Worm (Caenorhabditis elegans) whole organism, L2 larva: ENCODE results near the gene C18B2.4.

ENCODE experiments used
- C34F6.9 ChIP-seq: fragments of 150-350 bp; optimal IDR thresholded peaks from 2 replicates; lab custom pipeline; 2014; ENCODE audit warnings: missing biosample characterization, missing genetic modification characterization
- F13H6.1 ChIP-seq: sonication (generic microtip); optimal IDR thresholded peaks from 2 replicates; lab custom pipeline; 2016; ENCODE audit warnings: missing genetic modification characterization, missing compliant biosample characterization
- R02D3.7 ChIP-seq: fragments of 150-350 bp; optimal IDR thresholded peaks from 2 replicates; lab custom pipeline; 2014; ENCODE audit warnings: missing biosample characterization, missing genetic modification characterization
- Y55F3AM.14 ChIP-seq: fragments of 200-800 bp; sonication (Bioruptor generic); optimal IDR thresholded peaks from 2 replicates; lab custom pipeline; 2018; ENCODE audit warnings: mild to moderate bottlenecking, missing genetic modification characterization, missing compliant biosample characterization
- alr-1 ChIP-seq: fragments of 150-350 bp; optimal IDR thresholded peaks from 2 replicates; lab custom pipeline; 2014; ENCODE audit warnings: missing biosample characterization, missing genetic modification characterization
- ama-1 ChIP-seq: fragments of 150-350 bp; optimal IDR thresholded peaks from 2 replicates; lab custom pipeline; 2018; ENCODE audit warnings: inconsistent platforms
- blmp-1 ChIP-seq: sonication (generic microtip); optimal IDR thresholded peaks from 2 replicates; lab custom pipeline; 2017; ENCODE audit warnings: missing genetic modification characterization, mild to moderate bottlenecking, missing compliant biosample characterization, antibody characterized with exemption, moderate library complexity; ENCODE audit not compliant: insufficient read depth
- ceh-16 ChIP-seq: fragments of 150-350 bp; optimal IDR thresholded peaks from 2 replicates; lab custom pipeline; 2014; ENCODE audit warnings: missing biosample characterization, missing genetic modification characterization
- ceh-82 ChIP-seq: fragments of 150-350 bp; optimal IDR thresholded peaks from 2 replicates; lab custom pipeline; 2014; ENCODE audit warnings: missing biosample characterization, missing genetic modification characterization
- crh-2 ChIP-seq: sonication (generic microtip); optimal IDR thresholded peaks from 2 replicates; lab custom pipeline; 2017; ENCODE audit warnings: missing biosample characterization, missing genetic modification characterization
- dmd-4 ChIP-seq: sonication (generic microtip); optimal IDR thresholded peaks from 2 replicates; lab custom pipeline; 2017; ENCODE audit warnings: missing biosample characterization, missing genetic modification characterization
- egl-27 ChIP-seq: sonication (generic microtip); optimal IDR thresholded peaks from 3 replicates; lab custom pipeline; 2017; ENCODE audit warnings: missing biosample characterization, missing genetic modification reagents, missing genetic modification characterization
- elt-3 ChIP-seq: sonication (generic microtip); optimal IDR thresholded peaks from 2 replicates; lab custom pipeline; 2017; ENCODE audit warnings: missing biosample characterization, missing genetic modification characterization
- fos-1 ChIP-seq: fragments of 150-350 bp; optimal IDR thresholded peaks from 2 replicates; lab custom pipeline; 2014; ENCODE audit warnings: missing biosample characterization, missing genetic modification characterization
- gmeb-1 ChIP-seq: fragments of 150-350 bp; optimal IDR thresholded peaks from 2 replicates; lab custom pipeline; 2014; ENCODE audit warnings: missing biosample characterization, missing genetic modification characterization
- lin-11 ChIP-seq: fragments of 150-350 bp; sonication (generic microtip); optimal IDR thresholded peaks from 2 replicates; lab custom pipeline; 2014; ENCODE audit warnings: missing biosample characterization, missing genetic modification characterization, inconsistent platforms, mixed read lengths
- lin-13 ChIP-seq: fragments of 150-350 bp; optimal IDR thresholded peaks from 2 replicates; lab custom pipeline; 2014; ENCODE audit warnings: missing biosample characterization, missing genetic modification reagents, missing genetic modification characterization
- lin-39 ChIP-seq: fragments of 150-350 bp; optimal IDR thresholded peaks from 2 replicates; lab custom pipeline; 2014; ENCODE audit warnings: missing biosample characterization, missing genetic modification reagents, missing genetic modification characterization
- lsy-2 ChIP-seq, 2 experiments: fragments of 150-350 bp in 1 of 2; sonication (generic microtip) in 1 of 2; optimal IDR thresholded peaks; 2 replicates each; lab custom pipeline; 2014 to 2017; ENCODE audit warnings: missing biosample characterization in 2 of 2, missing genetic modification characterization in 2 of 2
- mab-5 ChIP-seq: fragments of 150-350 bp; optimal IDR thresholded peaks from 2 replicates; lab custom pipeline; 2014; ENCODE audit warnings: missing biosample characterization, missing genetic modification characterization
- mbf-1 ChIP-seq: sonication (generic microtip); optimal IDR thresholded peaks from 2 replicates; lab custom pipeline; 2017; ENCODE audit warnings: missing biosample characterization, missing genetic modification characterization
- mdl-1 ChIP-seq, 2 experiments: fragments of 150-350 bp in 1 of 2; sonication (generic microtip) in 1 of 2; optimal IDR thresholded peaks; 2 replicates each; lab custom pipeline; 2017; ENCODE audit warnings: missing biosample characterization in 2 of 2, missing genetic modification characterization in 2 of 2
- nhr-11 ChIP-seq: fragments of 150-350 bp; optimal IDR thresholded peaks from 2 replicates; lab custom pipeline; 2014; ENCODE audit warnings: missing biosample characterization, missing genetic modification characterization
- nhr-12 ChIP-seq: fragments of 150-350 bp; optimal IDR thresholded peaks from 2 replicates; lab custom pipeline; 2014; ENCODE audit warnings: missing biosample characterization, missing genetic modification characterization
- nhr-129 ChIP-seq: fragments of 150-350 bp; optimal IDR thresholded peaks from 2 replicates; lab custom pipeline; 2014; ENCODE audit warnings: missing biosample characterization, missing genetic modification characterization
- nhr-21 ChIP-seq: fragments of 150-350 bp; optimal IDR thresholded peaks from 2 replicates; lab custom pipeline; 2014; ENCODE audit warnings: missing biosample characterization, missing genetic modification characterization
- nhr-23 ChIP-seq: fragments of 150-350 bp; optimal IDR thresholded peaks from 2 replicates; lab custom pipeline; 2014; ENCODE audit warnings: missing biosample characterization, missing genetic modification reagents, missing genetic modification characterization
- nhr-237 ChIP-seq: fragments of 150-350 bp; optimal IDR thresholded peaks from 2 replicates; lab custom pipeline; 2014; ENCODE audit warnings: missing biosample characterization, missing genetic modification characterization
- nhr-25 ChIP-seq: fragments of 150-350 bp; sonication (generic microtip); optimal IDR thresholded peaks from 3 replicates; lab custom pipeline; 2014; ENCODE audit warnings: missing biosample characterization, missing genetic modification characterization
- nhr-6 ChIP-seq: fragments of 150-350 bp; optimal IDR thresholded peaks from 2 replicates; lab custom pipeline; 2014; ENCODE audit warnings: missing biosample characterization, missing genetic modification characterization
- nhr-77 ChIP-seq: fragments of 150-350 bp; optimal IDR thresholded peaks from 2 replicates; lab custom pipeline; 2014; ENCODE audit warnings: missing biosample characterization, missing genetic modification characterization
- sma-3 ChIP-seq: sonication (generic microtip); optimal IDR thresholded peaks from 2 replicates; lab custom pipeline; 2016; ENCODE audit warnings: missing genetic modification reagents, missing genetic modification characterization, missing compliant biosample characterization
- sma-9 ChIP-seq, 2 experiments: fragments of 150-350 bp in 1 of 2; sonication (generic microtip) in 1 of 2; optimal IDR thresholded peaks; 2 replicates each; lab custom pipeline; 2014 to 2016; ENCODE audit warnings: missing genetic modification characterization in 2 of 2, mild to moderate bottlenecking in 1 of 2, missing biosample characterization in 1 of 2, missing compliant biosample characterization in 1 of 2, missing genetic modification reagents in 1 of 2, moderate library complexity in 1 of 2
- unc-39 ChIP-seq: fragments of 150-350 bp; optimal IDR thresholded peaks from 2 replicates; lab custom pipeline; 2014; ENCODE audit warnings: missing biosample characterization, missing genetic modification characterization
- unc-55 ChIP-seq: fragments of 150-350 bp; sonication (generic microtip); optimal IDR thresholded peaks from 3 replicates; lab custom pipeline; 2014; ENCODE audit warnings: missing biosample characterization, missing genetic modification reagents, missing genetic modification characterization
- unc-62 ChIP-seq: fragments of 150-350 bp; optimal IDR thresholded peaks from 2 replicates; lab custom pipeline; 2014; ENCODE audit warnings: missing biosample characterization, missing genetic modification reagents, missing genetic modification characterization
- zag-1 ChIP-seq: fragments of 150-350 bp; optimal IDR thresholded peaks from 2 replicates; lab custom pipeline; 2014; ENCODE audit warnings: missing biosample characterization, missing genetic modification characterization
- ztf-1 ChIP-seq: fragments of 200-800 bp; sonication (Bioruptor generic); conservative IDR thresholded peaks from 2 replicates; pipeline ENCODE4 v1.3.6; 2022; ENCODE audit warnings: missing genetic modification characterization, missing compliant biosample characterization
- ztf-11 ChIP-seq: sonication (generic microtip); optimal IDR thresholded peaks from 2 replicates; lab custom pipeline; 2017; ENCODE audit warnings: missing biosample characterization, missing genetic modification characterization
- ztf-4 ChIP-seq: fragments of 150-350 bp; optimal IDR thresholded peaks from 2 replicates; lab custom pipeline; 2014; ENCODE audit warnings: missing biosample characterization, missing genetic modification characterization

The C18B2.4 gene

ce11 chrX:3602622-3603021 is 2.9 kb downstream of the C18B2.4 start:
- no peak for TF ChIP-seq ama-1 (lab: Kevin White, UChicago)
- TF ChIP-seq F13H6.1 (tag; lab: Kevin White, UChicago) = no peak
- no peak for TF ChIP-seq C34F6.9 (tag; lab: Kevin White, UChicago)
- no peak for TF ChIP-seq blmp-1
- TF ChIP-seq lsy-2 (tag; optimal IDR thresholded peaks at IDR 0.05; lab: Kevin White, UChicago) = no peak
- no peak for TF ChIP-seq mbf-1 (tag; lab: Kevin White, UChicago)
- TF ChIP-seq nhr-237 (tag; lab: Kevin White, UChicago) = no peak
- no peak for TF ChIP-seq sma-9 (GFP tag; optimal IDR thresholded peaks at IDR 0.05; lab: Kevin White, UChicago)
- no peak for TF ChIP-seq sma-9 (tag; optimal IDR thresholded peaks at IDR 0.05; lab: Kevin White, UChicago)
- TF ChIP-seq ceh-16 (tag; lab: Kevin White, UChicago) = no peak
- TF ChIP-seq crh-2 (tag; lab: Kevin White, UChicago) = no peak
- no peak for TF ChIP-seq egl-27 (tag; lab: Kevin White, UChicago)
- no peak for TF ChIP-seq ztf-11 (tag; lab: Kevin White, UChicago)
- no peak for TF ChIP-seq nhr-12 (tag; lab: Kevin White, UChicago)
- TF ChIP-seq lin-13 (GFP tag; lab: Kevin White, UChicago) = no peak
- no peak for TF ChIP-seq elt-3 (tag; lab: Kevin White, UChicago)

- TF ChIP-seq alr-1 = no peak
- no peak for TF ChIP-seq Y55F3AM.14 (GFP tag; lab: Kevin White, UChicago)
- no peak for TF ChIP-seq unc-62 (GFP tag; lab: Kevin White, UChicago)
- no peak for TF ChIP-seq nhr-129
- TF ChIP-seq ceh-82 (tag; lab: Kevin White, UChicago) = no peak
- TF ChIP-seq R02D3.7 (tag; lab: Kevin White, UChicago) = no peak
- TF ChIP-seq mdl-1 (tag; optimal IDR thresholded peaks at IDR 0.05; lab: Kevin White, UChicago) = no peak
- no peak for TF ChIP-seq unc-55 (GFP tag; lab: Kevin White, UChicago)
- no peak for TF ChIP-seq blmp-1
- TF ChIP-seq elt-3 (tag; lab: Kevin White, UChicago) = no peak
- no peak for TF ChIP-seq nhr-6
- TF ChIP-seq sma-3 (GFP tag; lab: Kevin White, UChicago) = no peak
- TF ChIP-seq gmeb-1 (tag; lab: Kevin White, UChicago) = no peak
- TF ChIP-seq C34F6.9 (tag; lab: Kevin White, UChicago) = no peak
- TF ChIP-seq mbf-1 (tag; lab: Kevin White, UChicago) = no peak
- TF ChIP-seq lin-39 (tag; lab: Kevin White, UChicago) = no peak
- no peak for TF ChIP-seq mab-5 (tag; lab: Kevin White, UChicago)
- TF ChIP-seq lin-13 (GFP tag; lab: Kevin White, UChicago) = no peak
- TF ChIP-seq sma-9 (GFP tag; optimal IDR thresholded peaks at IDR 0.05; lab: Kevin White, UChicago) = no peak
- TF ChIP-seq sma-9 (tag; optimal IDR thresholded peaks at IDR 0.05; lab: Kevin White, UChicago) = no peak
- TF ChIP-seq, all 48 proteins: peak for 0
Observed at ce11 chrX:3601531-3601930, 4.0 kb downstream of the C18B2.4 start, which contains the start of gene C18B2.3. TSS of gene C18B2.3 (plus strand) at chrX:3601831.

- TF ChIP-seq dmd-4 (tag; lab: Kevin White, UChicago) (no peak), fos-1 (peak; percentile 65)
- TF ChIP-seq, all 48 proteins: peak for 1
Observed at ce11 chrX:3600390-3600789, 5.2 kb downstream of the C18B2.4 start, which contains the start of gene cgr-1. TSS of gene cgr-1 (minus strand) at chrX:3600457.

- TF ChIP-seq C34F6.9 (tag; lab: Kevin White, UChicago) (no peak), zag-1 (tag; lab: Kevin White, UChicago) (no peak), nhr-23 (no peak), R02D3.7 (tag; lab: Kevin White, UChicago) (no peak), ceh-82 (tag; lab: Kevin White, UChicago) (no peak)
Observed at ce11 chrX:3599860-3600259, 5.7 kb downstream of the C18B2.4 start.

- no peak for TF ChIP-seq nhr-25 (tag; lab: Kevin White, UChicago)
- TF ChIP-seq egl-27 (tag; lab: Kevin White, UChicago) = no peak
- no peak for TF ChIP-seq nhr-237 (tag; lab: Kevin White, UChicago)
- TF ChIP-seq ceh-16 (tag; lab: Kevin White, UChicago) = no peak
- TF ChIP-seq mab-5 (tag; lab: Kevin White, UChicago) = no peak
- TF ChIP-seq ztf-11 (tag; lab: Kevin White, UChicago) = no peak
- TF ChIP-seq ztf-4 = no peak
- TF ChIP-seq nhr-129 = no peak
- no peak for TF ChIP-seq nhr-21 (tag; lab: Kevin White, UChicago)
- no peak for TF ChIP-seq lin-11
- TF ChIP-seq nhr-77 = no peak
- TF ChIP-seq blmp-1 = no peak
- TF ChIP-seq unc-39 = no peak
- no peak for TF ChIP-seq lin-39 (tag; lab: Kevin White, UChicago)
- no peak for TF ChIP-seq C34F6.9 (tag; lab: Kevin White, UChicago)
- no peak for TF ChIP-seq ztf-1 (GFP tag; lab: Robert Waterston, UW)
- TF ChIP-seq nhr-11 (tag; lab: Kevin White, UChicago) = no peak
- no peak for TF ChIP-seq mbf-1 (tag; lab: Kevin White, UChicago)
- TF ChIP-seq R02D3.7 (tag; lab: Kevin White, UChicago) = no peak
Observed at ce11 chrX:3596967-3597366, 8.6 kb downstream of the C18B2.4 start.
